Worm (Caenorhabditis elegans) whole organism, L4 larva: Measurements from ENCODE around the gene gon-4.

Experiments used
- D1046.2 ChIP-seq: fragments of 200-800 bp; sonication (Bioruptor generic); IDR thresholded peaks from 2 replicates; pipeline ENCODE4 v1.3.6; 2022; ENCODE audit warnings: missing genetic modification characterization, missing compliant biosample characterization
- F49E8.2 ChIP-seq: sonication (generic microtip); optimal IDR thresholded peaks from 2 replicates; lab custom pipeline; 2016; ENCODE audit warnings: missing compliant biosample characterization, mild to moderate bottlenecking, missing genetic modification characterization, borderline replicate concordance
- T20F7.1 ChIP-seq: fragments of 200-800 bp; sonication (Bioruptor generic); optimal IDR thresholded peaks from 2 replicates; lab custom pipeline; 2018; ENCODE audit warnings: mild to moderate bottlenecking, missing genetic modification characterization, missing compliant biosample characterization
- Y48G9A.11 ChIP-seq: fragments of 200-800 bp; sonication (Bioruptor generic); IDR thresholded peaks from 2 replicates; pipeline ENCODE4 v1.3.6; 2022; ENCODE audit warnings: missing genetic modification reagents, missing genetic modification characterization, missing compliant biosample characterization
- aha-1 ChIP-seq: fragments of 150-350 bp; peaks from one replicate; lab custom pipeline; 2014; ENCODE audit warnings: missing biosample characterization, missing genetic modification characterization
- aly-2 ChIP-seq: sonication (generic microtip); optimal IDR thresholded peaks from 2 replicates; lab custom pipeline; 2018; ENCODE audit warnings: missing biosample characterization, missing genetic modification characterization
- arid-1 ChIP-seq: fragments of 200-800 bp; sonication (Bioruptor generic); conservative IDR thresholded peaks from 2 replicates; pipeline ENCODE4 v1.3.6; 2022; ENCODE audit warnings: missing genetic modification reagents, missing genetic modification characterization, missing compliant biosample characterization
- ceh-20 ChIP-seq: fragments of 200-800 bp; sonication (Bioruptor generic); IDR thresholded peaks from 2 replicates; pipeline ENCODE4 v1.3.6; 2022; ENCODE audit warnings: missing genetic modification reagents, missing genetic modification characterization, missing compliant biosample characterization
- ceh-32 ChIP-seq: sonication (generic microtip); optimal IDR thresholded peaks from 2 replicates; lab custom pipeline; 2016; ENCODE audit warnings: mild to moderate bottlenecking, missing genetic modification characterization, missing compliant biosample characterization; ENCODE audit not compliant: poor library complexity
- ceh-44 ChIP-seq: fragments of 200-800 bp; sonication (Bioruptor generic); IDR thresholded peaks from 2 replicates; pipeline ENCODE4 v1.3.6; 2022; ENCODE audit warnings: missing genetic modification reagents, missing genetic modification characterization, missing compliant biosample characterization
- ceh-62 ChIP-seq: sonication (generic microtip); optimal IDR thresholded peaks from 2 replicates; lab custom pipeline; 2017; ENCODE audit warnings: missing biosample characterization, missing genetic modification characterization
- ctbp-1 ChIP-seq: fragments of 200-800 bp; sonication (Bioruptor generic); IDR thresholded peaks from 2 replicates; pipeline ENCODE4 v1.3.6; 2022; ENCODE audit warnings: missing genetic modification reagents, missing genetic modification characterization, missing compliant biosample characterization
- daf-16 ChIP-seq, 3 experiments: sonication (generic microtip); optimal IDR thresholded peaks; 2 replicates each; lab custom pipeline; 2016 to 2017; ENCODE audit warnings: missing genetic modification characterization in 3 of 3, missing genetic modification reagents in 3 of 3, mild to moderate bottlenecking in 2 of 3, missing compliant biosample characterization in 2 of 3, missing biosample characterization in 1 of 3, moderate library complexity in 1 of 3
- dmd-6 ChIP-seq: fragments of 200-800 bp; sonication (Bioruptor generic); IDR thresholded peaks from 2 replicates; pipeline ENCODE4 v1.3.6; 2022; ENCODE audit warnings: missing genetic modification reagents, missing genetic modification characterization, missing compliant biosample characterization
- dmd-8 ChIP-seq: fragments of 200-800 bp; sonication (Bioruptor generic); IDR thresholded peaks from 2 replicates; pipeline ENCODE4 v1.3.6; 2022; ENCODE audit warnings: missing genetic modification characterization, missing compliant biosample characterization
- dpl-1 ChIP-seq: fragments of 150-350 bp; optimal IDR thresholded peaks from 2 replicates; lab custom pipeline; 2014; ENCODE audit warnings: missing biosample characterization, missing genetic modification reagents, missing genetic modification characterization
- duxl-1 ChIP-seq: sonication (generic microtip); optimal IDR thresholded peaks from 2 replicates; lab custom pipeline; 2016; ENCODE audit warnings: mild to moderate bottlenecking, missing genetic modification characterization, moderate library complexity, missing compliant biosample characterization; ENCODE audit not compliant: poor library complexity
- dve-1 ChIP-seq: sonication (generic microtip); optimal IDR thresholded peaks from 2 replicates; lab custom pipeline; 2017; ENCODE audit warnings: antibody characterized with exemption, mild to moderate bottlenecking, missing genetic modification characterization, missing compliant biosample characterization; ENCODE audit not compliant: insufficient read depth
- hlh-11 ChIP-seq: fragments of 200-800 bp; sonication (Bioruptor generic); optimal IDR thresholded peaks from 2 replicates; lab custom pipeline; 2018; ENCODE audit warnings: mild to moderate bottlenecking, missing genetic modification characterization, missing compliant biosample characterization
- hlh-30 ChIP-seq: sonication (generic microtip); optimal IDR thresholded peaks from 2 replicates; lab custom pipeline; 2017; ENCODE audit warnings: antibody characterized with exemption, mild to moderate bottlenecking, missing genetic modification characterization, missing compliant biosample characterization; ENCODE audit not compliant: insufficient read depth
- hmg-1.1 ChIP-seq: fragments of 200-800 bp; sonication (Bioruptor generic); IDR thresholded peaks from 2 replicates; pipeline ENCODE4 v1.3.6; 2022; ENCODE audit warnings: missing genetic modification reagents, missing genetic modification characterization, missing compliant biosample characterization
- lim-7 ChIP-seq: fragments of 200-800 bp; sonication (Bioruptor generic); IDR thresholded peaks from 2 replicates; pipeline ENCODE4 v1.3.6; 2022; ENCODE audit warnings: missing genetic modification characterization, missing compliant biosample characterization
- lin-13 ChIP-seq: fragments of 150-350 bp; optimal IDR thresholded peaks from 2 replicates; lab custom pipeline; 2014; ENCODE audit warnings: missing biosample characterization, missing genetic modification reagents, missing genetic modification characterization
- lir-3 ChIP-seq: sonication (generic microtip); optimal IDR thresholded peaks from 2 replicates; lab custom pipeline; 2016; ENCODE audit warnings: mild to moderate bottlenecking, missing genetic modification characterization, missing compliant biosample characterization
- lsy-2 ChIP-seq, 2 experiments: fragments of 150-350 bp in 1 of 2; sonication (generic microtip) in 1 of 2; optimal IDR thresholded peaks; 2 replicates each; lab custom pipeline; 2014 to 2017; ENCODE audit warnings: missing biosample characterization in 2 of 2, missing genetic modification characterization in 2 of 2
- madf-5 ChIP-seq, 2 experiments: fragments of 200-800 bp; sonication (Bioruptor generic); IDR thresholded peaks; 2 replicates each; pipeline ENCODE4 v1.3.6; 2022; ENCODE audit warnings: missing compliant biosample characterization in 2 of 2, missing genetic modification characterization in 2 of 2
- mep-1 ChIP-seq: fragments of 150-350 bp; sonication (generic microtip); optimal IDR thresholded peaks from 3 replicates; lab custom pipeline; 2014; ENCODE audit warnings: missing biosample characterization, missing genetic modification characterization
- mes-2 ChIP-seq: sonication (generic microtip); optimal IDR thresholded peaks from 2 replicates; lab custom pipeline; 2016; ENCODE audit warnings: missing genotype, mild to moderate bottlenecking, missing genetic modification characterization, missing compliant biosample characterization; ENCODE audit not compliant: poor library complexity, severe bottlenecking
- mxl-3 ChIP-seq: fragments of 200-800 bp; sonication (Bioruptor generic); optimal IDR thresholded peaks from 2 replicates; lab custom pipeline; 2018; ENCODE audit warnings: mild to moderate bottlenecking, missing genetic modification characterization, missing compliant biosample characterization
- nhr-11 ChIP-seq: fragments of 150-350 bp; optimal IDR thresholded peaks from 2 replicates; lab custom pipeline; 2014; ENCODE audit warnings: missing biosample characterization, missing genetic modification characterization
- nhr-111 ChIP-seq: fragments of 200-800 bp; sonication (Bioruptor generic); optimal IDR thresholded peaks from 2 replicates; lab custom pipeline; 2018; ENCODE audit warnings: mild to moderate bottlenecking, missing genetic modification characterization, missing compliant biosample characterization
- nhr-25 ChIP-seq: sonication (generic microtip); optimal IDR thresholded peaks from 2 replicates; lab custom pipeline; 2017; ENCODE audit warnings: missing genetic modification characterization, mild to moderate bottlenecking, missing compliant biosample characterization, antibody characterized with exemption, moderate library complexity, borderline replicate concordance; ENCODE audit not compliant: insufficient read depth
- nhr-28 ChIP-seq: fragments of 150-350 bp; optimal IDR thresholded peaks from 2 replicates; lab custom pipeline; 2014; ENCODE audit warnings: missing biosample characterization, missing genetic modification characterization
- nhr-48 ChIP-seq: sonication (generic microtip); optimal IDR thresholded peaks from 2 replicates; lab custom pipeline; 2016; ENCODE audit warnings: mild to moderate bottlenecking, missing genetic modification characterization, missing compliant biosample characterization
- nhr-6 ChIP-seq: fragments of 150-350 bp; optimal IDR thresholded peaks from 2 replicates; lab custom pipeline; 2014; ENCODE audit warnings: missing biosample characterization, missing genetic modification characterization
- nhr-77 ChIP-seq: fragments of 150-350 bp; optimal IDR thresholded peaks from 2 replicates; lab custom pipeline; 2014; ENCODE audit warnings: missing biosample characterization, missing genetic modification characterization
- php-3 ChIP-seq: fragments of 200-800 bp; sonication (Bioruptor generic); IDR thresholded peaks from 2 replicates; pipeline ENCODE4 v1.3.6; 2022; ENCODE audit warnings: missing genetic modification reagents, missing genetic modification characterization, missing compliant biosample characterization
- rbr-2 ChIP-seq: sonication (generic microtip); optimal IDR thresholded peaks from 2 replicates; lab custom pipeline; 2016; ENCODE audit warnings: missing genotype, missing genetic modification characterization, missing compliant biosample characterization
- sdz-12 ChIP-seq: fragments of 200-800 bp; sonication (Bioruptor generic); optimal IDR thresholded peaks from 2 replicates; lab custom pipeline; 2018; ENCODE audit warnings: mild to moderate bottlenecking, missing genetic modification characterization, missing compliant biosample characterization
- spr-1 ChIP-seq: sonication (generic microtip); optimal IDR thresholded peaks from 2 replicates; lab custom pipeline; 2016; ENCODE audit warnings: mild to moderate bottlenecking, missing genetic modification characterization, missing compliant biosample characterization
- unc-62 ChIP-seq, 3 experiments: fragments of 150-350 bp in 1 of 3; sonication (generic microtip); optimal IDR thresholded peaks in 2 of 3; peaks in 1 of 3; 1 replicate in 1 of 3; 2 replicates in 2 of 3; lab custom pipeline; 2014 to 2017; ENCODE audit warnings: missing biosample characterization in 3 of 3, missing genetic modification characterization in 3 of 3, missing genetic modification reagents in 3 of 3, missing genotype in 1 of 3
- vab-7 ChIP-seq: fragments of 200-800 bp; sonication (Bioruptor generic); IDR thresholded peaks from 2 replicates; pipeline ENCODE4 v1.3.6; 2022; ENCODE audit warnings: missing genetic modification reagents, missing genetic modification characterization, missing compliant biosample characterization
- ztf-7 ChIP-seq: fragments of 150-350 bp; optimal IDR thresholded peaks from 2 replicates; lab custom pipeline; 2014; ENCODE audit warnings: missing biosample characterization, missing genetic modification characterization

The gon-4 gene

ce11 chrIV:10219208-10219607 lies 21.6 kb downstream of the gon-4 start, which contains the start of gene qns-1:
qns-1 (minus strand) TSS chrIV:10219308.
- TF ChIP-seq ceh-20 (GFP tag; lab: Robert Waterston, UW) (no peak), vab-7 (no peak), lsy-2 (tag; optimal IDR thresholded peaks at IDR 0.05; lab: Kevin White, UChicago) (no peak), D1046.2 (GFP tag; lab: Robert Waterston, UW) (no peak), arid-1 (GFP tag; lab: Robert Waterston, UW) (no peak), T20F7.1 (no peak), hlh-11 (tag; lab: Kevin White, UChicago) (no peak), ztf-7 (no peak), ceh-32 (tag; lab: Kevin White, UChicago) (no peak), Y48G9A.11 (no peak), ceh-62 (no peak), nhr-111 (no peak)

ce11 chrIV:10221187-10221586 lies 23.6 kb downstream of the gon-4 start, which contains the start of gene tram-1:
tram-1 (minus strand) TSS chrIV:10221287.
- TF ChIP-seq lim-7 (GFP tag; lab: Robert Waterston, UW) (no peak), F49E8.2 (tag; lab: Kevin White, UChicago) (no peak), ceh-44 (GFP tag; lab: Robert Waterston, UW) (no peak), sdz-12 (GFP tag; lab: Kevin White, UChicago) (no peak), ceh-20 (GFP tag; lab: Robert Waterston, UW) (no peak), duxl-1 (tag; lab: Kevin White, UChicago) (no peak), nhr-48 (tag; lab: Kevin White, UChicago) (no peak)

ce11 chrIV:10222122-10222589 lies 24.5 kb downstream of the gon-4 start, which contains the start of gene C24F3.2:
C24F3.2 (plus strand) TSS chrIV:10222539.
- peak; percentile 48; the same call in 1 of the 2 replicates for TF ChIP-seq dmd-6
- TF ChIP-seq nhr-77, result no peak
- peak; percentile 58 for TF ChIP-seq nhr-25 (tag; lab: Kevin White, UChicago)
- TF ChIP-seq ceh-44 (GFP tag; lab: Robert Waterston, UW), result no peak
- peak; percentile 57 for TF ChIP-seq mes-2 (tag; lab: Kevin White, UChicago)
- no peak for TF ChIP-seq ctbp-1 (GFP tag; lab: Robert Waterston, UW)
- peak; percentile 75 for TF ChIP-seq dpl-1 (GFP tag; lab: Kevin White, UChicago)
- peak; percentile 79 to 97 for TF ChIP-seq lsy-2 (tag; optimal IDR thresholded peaks at IDR 0.05; lab: Kevin White, UChicago)
- TF ChIP-seq daf-16 (GFP tag; optimal IDR thresholded peaks at IDR 0.05; lab: Kevin White, UChicago), result peak in 1 of 2 experiments; percentile 7
- TF ChIP-seq daf-16 (tag; optimal IDR thresholded peaks at IDR 0.05; lab: Kevin White, UChicago), result peak; percentile 45
- TF ChIP-seq hlh-11 (tag; lab: Kevin White, UChicago), result peak; percentile 81
- TF ChIP-seq unc-62 (GFP tag; optimal IDR thresholded peaks at IDR 0.05 in 1 of 2; lab: Kevin White, UChicago), result peak in 1 of 2 experiments; percentile 98
- TF ChIP-seq unc-62 (tag; optimal IDR thresholded peaks at IDR 0.05; lab: Kevin White, UChicago), result no peak
- TF ChIP-seq lir-3 (tag; lab: Kevin White, UChicago), result no peak
- TF ChIP-seq aly-2 (tag; lab: Kevin White, UChicago), result no peak
- no peak for TF ChIP-seq madf-5 (GFP tag; IDR thresholded peaks at IDR 0.05; lab: Robert Waterston, UW)
- no peak for TF ChIP-seq lin-13 (GFP tag; lab: Kevin White, UChicago)
- TF ChIP-seq aha-1 (tag; lab: Kevin White, UChicago), result peak; percentile 95
- peak; percentile 7 for TF ChIP-seq nhr-6
- no peak for TF ChIP-seq dve-1
- no peak for TF ChIP-seq mep-1 (tag; lab: Kevin White, UChicago)
- 0 out of 2 replicates have a peak, but pooled peaks have one; percentile 20 for TF ChIP-seq php-3
- no peak for TF ChIP-seq dmd-8 (GFP tag; lab: Robert Waterston, UW)
- TF ChIP-seq spr-1 (tag; lab: Kevin White, UChicago), result no peak
- peak; percentile 36 for TF ChIP-seq nhr-11
- peak; percentile 68 for TF ChIP-seq hmg-1.1 (GFP tag; lab: Robert Waterston, UW)
- peak; percentile 57 for TF ChIP-seq nhr-28 (tag; lab: Kevin White, UChicago)
- TF ChIP-seq mxl-3 (GFP tag; lab: Kevin White, UChicago), result peak; percentile 88
- TF ChIP-seq nhr-48 (tag; lab: Kevin White, UChicago), result no peak
- TF ChIP-seq vab-7, result no peak
- 0 out of 2 replicates have a peak, but pooled peaks have one; percentile 38 for TF ChIP-seq arid-1 (GFP tag; lab: Robert Waterston, UW)
- TF ChIP-seq hlh-30, result peak; percentile 58
- TF ChIP-seq ztf-7, result no peak
- TF ChIP-seq rbr-2 (tag; lab: Kevin White, UChicago), result peak; percentile 52
